Fruit fly (Drosophila melanogaster) whole organism, embryonic: ENCODE results near the gene Txl.
A peak's percentile ranks its signal among the peaks of the same experiment; 100 is the strongest.

Experiments used
- CG10274 ChIP-seq: fragments of 200-800 bp; sonication (Bioruptor generic); optimal IDR thresholded peaks from 3 replicates; lab custom pipeline; 2017; ENCODE audit warnings: missing biosample characterization, mild to moderate bottlenecking, missing genetic modification characterization
- CG10979 ChIP-seq: fragments of 200-800 bp; sonication (Bioruptor generic); optimal IDR thresholded peaks from 2 replicates; lab custom pipeline; 2018; ENCODE audit warnings: missing biosample characterization, mild to moderate bottlenecking, missing genetic modification characterization, moderate library complexity
- CG11085 ChIP-seq: fragments of 200-800 bp; sonication (Bioruptor generic); IDR thresholded peaks from 2 replicates; pipeline ENCODE4 v1.3.6; 2022; ENCODE audit warnings: missing biosample characterization, missing genetic modification characterization
- CG11723 ChIP-seq: fragments of 200-800 bp; sonication (Bioruptor generic); optimal IDR thresholded peaks from 2 replicates; lab custom pipeline; 2017; ENCODE audit warnings: missing biosample characterization, mild to moderate bottlenecking, missing genetic modification characterization
- CG12155 ChIP-seq: fragments of 200-800 bp; sonication (Bioruptor generic); optimal IDR thresholded peaks from 3 replicates; lab custom pipeline; 2016; ENCODE audit warnings: missing biosample characterization, missing genetic modification characterization
- CG12942 ChIP-seq: fragments of 200-800 bp; sonication (Bioruptor generic); optimal IDR thresholded peaks from 3 replicates; lab custom pipeline; 2016; ENCODE audit warnings: missing biosample characterization, missing genetic modification characterization
- CG17912 ChIP-seq: fragments of 200-800 bp; sonication (Bioruptor generic); optimal IDR thresholded peaks from 2 replicates; lab custom pipeline; 2018; ENCODE audit warnings: missing biosample characterization, mild to moderate bottlenecking, missing genetic modification characterization
- CG1792 ChIP-seq: fragments of 200-800 bp; sonication (Bioruptor generic); optimal IDR thresholded peaks from 2 replicates; lab custom pipeline; 2016; ENCODE audit warnings: missing biosample characterization, missing genetic modification characterization
- CG32772 ChIP-seq: fragments of 200-800 bp; sonication (Bioruptor generic); IDR thresholded peaks from 2 replicates; pipeline ENCODE4 v1.3.6; 2022; ENCODE audit warnings: missing biosample characterization, missing genetic modification characterization
- CG3726 ChIP-seq: fragments of 200-800 bp; sonication (Bioruptor generic); IDR thresholded peaks from 3 replicates; pipeline ENCODE4, ENCODE4 v1.3.6; 2022; ENCODE audit warnings: missing biosample characterization, missing genetic modification characterization
- CG4424 ChIP-seq: fragments of 200-800 bp; sonication (Bioruptor generic); optimal IDR thresholded peaks from 3 replicates; lab custom pipeline; 2016; ENCODE audit warnings: missing biosample characterization, missing genetic modification characterization
- CG4707 ChIP-seq: fragments of 200-800 bp; sonication (Bioruptor generic); optimal IDR thresholded peaks from 2 replicates; lab custom pipeline; 2018; ENCODE audit warnings: missing biosample characterization, mild to moderate bottlenecking, missing genetic modification characterization, moderate library complexity
- CG7271 ChIP-seq: fragments of 200-800 bp; sonication (Bioruptor generic); optimal IDR thresholded peaks from 2 replicates; lab custom pipeline; 2018; ENCODE audit warnings: missing biosample characterization, mild to moderate bottlenecking, missing genetic modification characterization, moderate library complexity
- CG7745 ChIP-seq: fragments of 200-800 bp; sonication (Bioruptor generic); optimal IDR thresholded peaks from 2 replicates; lab custom pipeline; 2018; ENCODE audit warnings: missing biosample characterization, mild to moderate bottlenecking, missing genetic modification characterization, moderate library complexity
- CG8290 ChIP-seq, 3 experiments: fragments of 200-800 bp; sonication (Bioruptor generic); optimal IDR thresholded peaks; 2 replicates each; lab custom pipeline; 2016 to 2019; ENCODE audit warnings: missing biosample characterization in 3 of 3, missing genetic modification characterization in 3 of 3, mild to moderate bottlenecking in 2 of 3, moderate library complexity in 1 of 3
- CG8765 ChIP-seq: fragments of 200-800 bp; sonication (Bioruptor generic); IDR thresholded peaks from 2 replicates; pipeline ENCODE4 v1.3.6; 2022; ENCODE audit warnings: missing biosample characterization, missing genetic modification characterization
- CG8944 ChIP-seq: fragments of 200-800 bp; sonication (Bioruptor generic); optimal IDR thresholded peaks from 3 replicates; lab custom pipeline; 2016; ENCODE audit warnings: missing biosample characterization, missing genetic modification characterization
- CG9437 ChIP-seq: fragments of 200-800 bp; sonication (Bioruptor generic); optimal IDR thresholded peaks from 2 replicates; lab custom pipeline; 2018; ENCODE audit warnings: missing biosample characterization, mild to moderate bottlenecking, missing genetic modification characterization
- CrebB ChIP-seq: fragments of 200-800 bp; sonication (Bioruptor generic); optimal IDR thresholded peaks from 3 replicates; lab custom pipeline; 2018; ENCODE audit warnings: missing biosample characterization, mild to moderate bottlenecking, missing genetic modification characterization
- D ChIP-seq, 2 experiments: fragments of 200-800 bp in 1 of 2; fragments of >200 bp in 1 of 2; sonication (Bioruptor generic) in 1 of 2; optimal IDR thresholded peaks; 2 replicates in 1 of 2; 3 replicates in 1 of 2; lab custom pipeline; 2017; ENCODE audit warnings: mild to moderate bottlenecking in 1 of 2, missing biosample characterization in 1 of 2, missing genetic modification characterization in 1 of 2, missing genetic modification reagents in 1 of 2
- Dll ChIP-seq: fragments of 200-800 bp; sonication (Bioruptor generic); IDR thresholded peaks from 4 replicates; pipeline ENCODE4 v1.3.6; 2022; ENCODE audit warnings: missing biosample characterization, missing genetic modification characterization; ENCODE audit not compliant: partially characterized antibody
- Dp ChIP-seq: fragments of 200-800 bp; sonication (Bioruptor generic); optimal IDR thresholded peaks from 2 replicates; lab custom pipeline; 2018; ENCODE audit warnings: missing biosample characterization, mild to moderate bottlenecking, missing genetic modification characterization, moderate library complexity
- Fer3 ChIP-seq: fragments of 200-800 bp; sonication (Bioruptor generic); optimal IDR thresholded peaks from 2 replicates; lab custom pipeline; 2018; ENCODE audit warnings: missing biosample characterization, mild to moderate bottlenecking, missing genetic modification characterization, moderate library complexity
- HLH3B ChIP-seq: fragments of 200-800 bp; sonication (Bioruptor generic); IDR thresholded peaks from 2 replicates; pipeline ENCODE4 v1.3.6; 2022; ENCODE audit warnings: missing biosample characterization, missing genetic modification characterization
- HLH54F ChIP-seq: fragments of 200-800 bp; sonication (Bioruptor generic); optimal IDR thresholded peaks from 3 replicates; lab custom pipeline; 2016; ENCODE audit warnings: missing biosample characterization, missing genetic modification characterization
- Hmr ChIP-seq: fragments of 200-800 bp; sonication (Bioruptor generic); optimal IDR thresholded peaks from 3 replicates; lab custom pipeline; 2017; ENCODE audit warnings: mild to moderate bottlenecking, missing biosample characterization, missing genetic modification reagents, missing genetic modification characterization
- Hr51 ChIP-seq, 2 experiments: fragments of 200-800 bp; sonication (Bioruptor generic); optimal IDR thresholded peaks; 2 replicates in 1 of 2; 3 replicates in 1 of 2; lab custom pipeline; 2016 to 2018; ENCODE audit warnings: missing biosample characterization in 2 of 2, missing genetic modification characterization in 2 of 2, mild to moderate bottlenecking in 1 of 2, moderate library complexity in 1 of 2
- Hsf ChIP-seq: fragments of 200-800 bp; sonication (Bioruptor generic); optimal IDR thresholded peaks from 3 replicates; lab custom pipeline; 2016; ENCODE audit warnings: missing biosample characterization, missing genetic modification characterization
- Lpt ChIP-seq: fragments of >200 bp; optimal IDR thresholded peaks from 2 replicates; lab custom pipeline; 2018; ENCODE audit warnings: missing biosample characterization, missing genetic modification characterization
- Rfx ChIP-seq: fragments of 200-800 bp; sonication (Bioruptor generic); IDR thresholded peaks from 2 replicates; pipeline ENCODE4 v1.3.6; 2022; ENCODE audit warnings: missing biosample characterization, missing genetic modification characterization
- Sry-β ChIP-seq: fragments of 200-800 bp; sonication (Bioruptor generic); optimal IDR thresholded peaks from 2 replicates; lab custom pipeline; 2018; ENCODE audit warnings: missing biosample characterization, mild to moderate bottlenecking, missing genetic modification characterization, moderate library complexity
- Usf ChIP-seq: fragments of 200-800 bp; sonication (Bioruptor generic); optimal IDR thresholded peaks from 2 replicates; lab custom pipeline; 2017; ENCODE audit warnings: missing genotype, missing biosample characterization, missing genetic modification characterization
- YL-1 ChIP-seq: fragments of 200-800 bp; sonication (Bioruptor generic); optimal IDR thresholded peaks from 3 replicates; lab custom pipeline; 2017; ENCODE audit warnings: missing biosample characterization, mild to moderate bottlenecking, missing genetic modification characterization
- br ChIP-seq: fragments of >200 bp; optimal IDR thresholded peaks from 2 replicates; lab custom pipeline; 2017
- btn ChIP-seq: fragments of 200-800 bp; sonication (Bioruptor generic); optimal IDR thresholded peaks from 2 replicates; lab custom pipeline; 2016; ENCODE audit warnings: missing biosample characterization, missing genetic modification characterization
- cad ChIP-seq: fragments of >200 bp; optimal IDR thresholded peaks from 2 replicates; lab custom pipeline; 2017; ENCODE audit warnings: missing biosample characterization, missing genetic modification characterization
- cg ChIP-seq: fragments of 200-800 bp; sonication (Bioruptor generic); optimal IDR thresholded peaks from 3 replicates; lab custom pipeline; 2019; ENCODE audit warnings: missing biosample characterization, mild to moderate bottlenecking, missing genetic modification characterization, moderate library complexity
- da ChIP-seq: fragments of 200-800 bp; sonication (Bioruptor generic); optimal IDR thresholded peaks from 2 replicates; lab custom pipeline; 2016; ENCODE audit warnings: missing biosample characterization, missing genetic modification characterization
- dan ChIP-seq: fragments of 200-800 bp; sonication (Bioruptor generic); IDR thresholded peaks from 2 replicates; pipeline ENCODE4 v1.3.6; 2022; ENCODE audit warnings: missing biosample characterization, missing genetic modification characterization
- dati ChIP-seq: fragments of 200-800 bp; sonication (Bioruptor generic); IDR thresholded peaks from 2 replicates; pipeline ENCODE4 v1.3.6; 2022; ENCODE audit warnings: missing biosample characterization, missing genetic modification characterization
- dmrt99B ChIP-seq: fragments of 200-800 bp; sonication (Bioruptor generic); optimal IDR thresholded peaks from 2 replicates; lab custom pipeline; 2018; ENCODE audit warnings: missing biosample characterization, mild to moderate bottlenecking, missing genetic modification characterization, moderate library complexity
- ewg ChIP-seq: fragments of 200-800 bp; sonication (Bioruptor generic); optimal IDR thresholded peaks from 3 replicates; lab custom pipeline; 2017; ENCODE audit warnings: mild to moderate bottlenecking, missing biosample characterization, missing genetic modification reagents, missing genetic modification characterization
- grn ChIP-seq: fragments of 200-800 bp; sonication (Bioruptor generic); optimal IDR thresholded peaks from 3 replicates; lab custom pipeline; 2017; ENCODE audit warnings: missing biosample characterization, missing genetic modification characterization
- h ChIP-seq: fragments of >200 bp; optimal IDR thresholded peaks from 2 replicates; lab custom pipeline; 2017
- klu ChIP-seq: fragments of 200-800 bp; sonication (Bioruptor generic); IDR thresholded peaks from 2 replicates; pipeline ENCODE4 v1.3.6; 2022; ENCODE audit warnings: missing biosample characterization, missing genetic modification characterization
- maf-S ChIP-seq: fragments of 200-800 bp; sonication (Bioruptor generic); optimal IDR thresholded peaks from 2 replicates; lab custom pipeline; 2016; ENCODE audit warnings: missing biosample characterization, missing genetic modification characterization
- p53 ChIP-seq: fragments of 200-800 bp; sonication (Bioruptor generic); optimal IDR thresholded peaks from 2 replicates; lab custom pipeline; 2016; ENCODE audit warnings: missing biosample characterization, missing genetic modification characterization
- psq ChIP-seq: fragments of 200-800 bp; sonication (Bioruptor generic); optimal IDR thresholded peaks from 2 replicates; lab custom pipeline; 2017; ENCODE audit warnings: missing biosample characterization, missing genetic modification characterization
- row ChIP-seq: fragments of 200-800 bp; sonication (Bioruptor generic); IDR thresholded peaks from 3 replicates; pipeline ENCODE4 v1.3.6; 2022; ENCODE audit warnings: missing biosample characterization, missing genetic modification characterization
- run ChIP-seq: fragments of 200-800 bp; sonication (Bioruptor generic); optimal IDR thresholded peaks from 3 replicates; lab custom pipeline; 2018; ENCODE audit warnings: missing biosample characterization, mild to moderate bottlenecking, missing genetic modification characterization
- tio ChIP-seq: fragments of 200-800 bp; sonication (Bioruptor generic); optimal IDR thresholded peaks from 2 replicates; lab custom pipeline; 2017; ENCODE audit warnings: missing biosample characterization, missing genetic modification characterization, inconsistent platforms
- tna ChIP-seq: fragments of 200-800 bp; sonication (Bioruptor generic); IDR thresholded peaks from 2 replicates; pipeline ENCODE4 v1.3.6; 2022; ENCODE audit warnings: missing biosample characterization, missing genetic modification characterization; ENCODE audit not compliant: partially characterized antibody

Txl gene

DNA sequence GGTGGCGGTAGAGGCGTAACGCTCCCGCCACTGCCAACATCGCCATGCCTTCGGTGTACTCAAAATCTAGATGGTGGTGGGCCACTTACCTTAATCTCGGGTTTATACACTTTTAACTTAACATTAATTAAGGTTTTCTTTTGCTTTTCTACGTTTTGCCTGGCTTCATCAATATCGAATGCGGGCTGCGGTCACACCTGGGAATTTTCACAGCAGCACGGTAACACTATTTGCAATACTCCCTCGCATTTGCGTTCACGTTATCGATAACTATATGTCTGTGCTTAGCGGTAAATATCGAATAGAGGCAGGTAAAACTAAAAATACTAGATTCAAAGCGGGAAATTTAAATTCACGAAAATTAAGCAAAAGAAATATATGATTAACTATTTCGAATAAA is 28.3 kb downstream of the Txl start, which contains the start of gene Bre1 (continued):
- TF ChIP-seq p53 (GFP tag; lab: Kevin White, UChicago) = peak; percentile 8
- TF ChIP-seq Usf (GFP tag; lab: Kevin White, UChicago) = no peak
- TF ChIP-seq maf-S (GFP tag; lab: Kevin White, UChicago) = no peak
- TF ChIP-seq Hr51 (GFP tag; optimal IDR thresholded peaks at IDR 0.05; lab: Kevin White, UChicago) = no peak
- TF ChIP-seq Sry-β (GFP tag; lab: Kevin White, UChicago) = no peak
- no peak for TF ChIP-seq br (lab: Kevin White, UChicago)
- TF ChIP-seq row (GFP tag; lab: Robert Waterston, UW) = peak; percentile 26; the same call in 2 of the 3 replicates
- no peak for TF ChIP-seq dmrt99B (tag; lab: Kevin White, UChicago)
- no peak for TF ChIP-seq CG4707 (GFP tag; lab: Kevin White, UChicago)
- no peak for TF ChIP-seq CG9437 (GFP tag; lab: Kevin White, UChicago)
- TF ChIP-seq dan (GFP tag; lab: Robert Waterston, UW) = no peak
- TF ChIP-seq tio (GFP tag; lab: Kevin White, UChicago) = no peak
- no peak for TF ChIP-seq CG8944 (GFP tag; lab: Kevin White, UChicago)
- peak; percentile 51; the same call in 1 of the 2 replicates for TF ChIP-seq klu (GFP tag; lab: Robert Waterston, UW)
- TF ChIP-seq D (optimal IDR thresholded peaks at IDR 0.05; lab: Kevin White, UChicago) = no peak
- TF ChIP-seq D (GFP tag; optimal IDR thresholded peaks at IDR 0.05; lab: Kevin White, UChicago) = no peak
- no peak for TF ChIP-seq CG11085 (GFP tag; lab: Robert Waterston, UW)
- no peak for TF ChIP-seq run (tag; lab: Kevin White, UChicago)
- TF ChIP-seq cad (GFP tag; lab: Kevin White, UChicago) = no peak
- no peak for TF ChIP-seq CrebB
- no peak for TF ChIP-seq CG4424 (GFP tag; lab: Kevin White, UChicago)
- TF ChIP-seq CG1792 (GFP tag; lab: Kevin White, UChicago) = peak; percentile 1
- TF ChIP-seq CG10274 = no peak
- peak; percentile 53 for TF ChIP-seq tna
- TF ChIP-seq Lpt = no peak
- peak; percentile 77 for TF ChIP-seq Dll
- no peak for TF ChIP-seq CG12942 (GFP tag; lab: Kevin White, UChicago)
- no peak for TF ChIP-seq CG12155 (GFP tag; lab: Kevin White, UChicago)
- TF ChIP-seq da (GFP tag; lab: Kevin White, UChicago) = no peak
- TF ChIP-seq CG32772 = no peak
- TF ChIP-seq Hsf (GFP tag; lab: Kevin White, UChicago) = no peak
- peak; percentile 95 for TF ChIP-seq Dp (GFP tag; lab: Kevin White, UChicago)
- no peak for TF ChIP-seq CG3726 (GFP tag; lab: Robert Waterston, UW)
- TF ChIP-seq CG8765 (GFP tag; lab: Robert Waterston, UW) = no peak
- no peak for TF ChIP-seq h (lab: Kevin White, UChicago)
- TF ChIP-seq btn (GFP tag; lab: Kevin White, UChicago) = no peak
- no peak for TF ChIP-seq HLH54F (GFP tag; lab: Kevin White, UChicago)
- no peak for TF ChIP-seq CG10979 (tag; lab: Kevin White, UChicago)
- TF ChIP-seq HLH3B (GFP tag; lab: Robert Waterston, UW) = no peak
- TF ChIP-seq Hmr (GFP tag; lab: Kevin White, UChicago) = no peak
- TF ChIP-seq YL-1 = peak; percentile 74
- TF ChIP-seq dati = no peak
- TF ChIP-seq CG7271 (tag; lab: Kevin White, UChicago) = no peak
- no peak for TF ChIP-seq psq (GFP tag; lab: Kevin White, UChicago)
- no peak for TF ChIP-seq CG17912
- no peak for TF ChIP-seq Rfx
- TF ChIP-seq CG8290 (GFP tag; optimal IDR thresholded peaks at IDR 0.05; lab: Kevin White, UChicago) = no peak
- no peak for TF ChIP-seq CG8290 (tag; optimal IDR thresholded peaks at IDR 0.05; lab: Kevin White, UChicago)
- no peak for TF ChIP-seq CG7745
- TF ChIP-seq Fer3 (tag; lab: Kevin White, UChicago) = no peak
- TF ChIP-seq CG11723 (GFP tag; lab: Kevin White, UChicago) = no peak
- no peak for TF ChIP-seq grn (GFP tag; lab: Kevin White, UChicago)
- TF ChIP-seq ewg = no peak
- no peak for TF ChIP-seq cg (GFP tag; lab: Kevin White, UChicago)
